Fruit fly (Drosophila melanogaster): ENCODE results near the gene Cpr65Ax1.

DNA sequence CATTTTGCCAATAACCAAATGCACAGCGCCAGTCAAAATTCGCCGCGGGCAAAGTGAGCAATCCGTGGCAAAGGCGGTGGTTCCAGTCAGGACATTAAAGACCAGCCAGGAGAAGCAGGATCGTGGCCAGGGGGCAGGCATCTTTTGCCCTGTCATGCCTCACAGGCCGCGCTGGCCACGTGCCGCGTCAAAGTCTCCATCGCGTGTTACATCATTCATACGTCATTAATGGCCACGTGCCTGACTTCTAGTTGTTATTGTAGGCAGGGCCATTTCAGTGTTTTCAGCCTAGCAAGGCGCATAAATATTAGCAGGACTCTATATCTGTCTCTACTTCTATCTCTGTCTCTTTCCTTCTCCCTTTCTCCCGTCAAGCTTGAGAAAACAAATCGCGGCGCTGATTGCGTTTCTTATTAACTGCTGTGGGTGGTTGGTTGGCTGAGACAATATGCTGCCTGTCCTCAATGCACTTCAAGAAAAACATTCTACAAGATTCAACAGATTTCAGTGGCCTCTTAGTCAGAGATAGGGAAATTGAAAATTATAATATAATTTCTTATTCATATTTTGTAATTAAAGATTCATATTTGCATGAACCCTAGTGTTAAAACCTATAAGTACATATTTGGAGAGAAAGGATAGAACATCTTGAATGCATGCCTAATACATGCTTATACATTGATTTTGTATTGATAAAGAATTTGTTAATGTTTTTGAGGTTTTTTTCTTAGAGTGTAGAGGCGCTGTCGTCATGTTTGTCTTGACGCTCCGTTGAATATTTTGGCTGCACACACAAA is 39.3 kb downstream of the Cpr65Ax1 start:
- TF ChIP-seq Clk (GFP tag; optimal IDR thresholded peaks at IDR 0.05) (no peak), CG14711 (tag; optimal IDR thresholded peaks at IDR 0.05) (no peak), ovo (GFP tag; optimal IDR thresholded peaks at IDR 0.05) (no peak), kay (GFP tag; ENCODE audit: borderline replicate concordance) (no peak), CG7045 (GFP tag; optimal IDR thresholded peaks at IDR 0.05) (no peak)
